Worm (Caenorhabditis elegans): ENCODE measurements around the gene Y67D8C.9.

ce11 chrIV:3066834-3067233 is 19.9 kb downstream of the Y67D8C.9 start, which contains the start of gene Y67D8C.7:
- TF ChIP-seq ceh-82 (tag; optimal IDR thresholded peaks at IDR 0.05) = no peak
- TF ChIP-seq dsc-1 (tag; optimal IDR thresholded peaks at IDR 0.05) = no peak
- no peak for TF ChIP-seq dpl-1 (GFP tag; optimal IDR thresholded peaks at IDR 0.05)
- TF ChIP-seq aha-1 (tag; optimal IDR thresholded peaks at IDR 0.05) = no peak
- TF ChIP-seq lin-39 (tag; optimal IDR thresholded peaks at IDR 0.05) = no peak
- no peak for TF ChIP-seq nhr-12 (tag; optimal IDR thresholded peaks at IDR 0.05)
- TF ChIP-seq mab-9 (GFP tag; IDR thresholded peaks at IDR 0.05) = no peak
- TF ChIP-seq zag-1 (tag; optimal IDR thresholded peaks at IDR 0.05) = no peak
- no peak for TF ChIP-seq egl-27 (tag; optimal IDR thresholded peaks at IDR 0.05)
- no peak for TF ChIP-seq skn-1 (tag; optimal IDR thresholded peaks at IDR 0.05)
- no peak for TF ChIP-seq elt-2 (tag; optimal IDR thresholded peaks at IDR 0.05)
- TF ChIP-seq snpc-4 (tag; optimal IDR thresholded peaks at IDR 0.05) = no peak
- no peak for TF ChIP-seq sptf-1 (tag; optimal IDR thresholded peaks at IDR 0.05)
